Fruit fly (Drosophila melanogaster) whole organism, wandering third instar larva: Measurements from ENCODE around the gene arg.

Experiments
- CrebA ChIP-seq: fragments of 200-800 bp; sonication (Bioruptor generic); optimal IDR thresholded peaks from 2 replicates; lab custom pipeline; 2016; ENCODE audit warnings: missing biosample characterization, mild to moderate bottlenecking, missing genetic modification characterization, borderline replicate concordance
- OdsH ChIP-seq: fragments of 200-800 bp; sonication (Bioruptor generic); optimal IDR thresholded peaks from 2 replicates; lab custom pipeline; 2016; ENCODE audit warnings: missing biosample characterization, mild to moderate bottlenecking, missing genetic modification characterization

- TF ChIP-seq CrebA (GFP tag; lab: Kevin White, UChicago) = no peak
- TF ChIP-seq OdsH (GFP tag; lab: Kevin White, UChicago) = no peak
These were observed 15.1 kb downstream of the arg start for dm6 chrX:524331-524730.
